Fruit fly (Drosophila melanogaster) whole organism, embryonic: ENCODE data around the gene CG17097.
A peak's percentile ranks its signal among the peaks of the same experiment; 100 is the strongest.

Source experiments
- CG18262 ChIP-seq: fragments of 200-800 bp; optimal IDR thresholded peaks from 3 replicates; lab custom pipeline; 2019; ENCODE audit warnings: missing biosample characterization, mild to moderate bottlenecking, missing genetic modification characterization, moderate library complexity
- CG6813 ChIP-seq: fragments of 200-800 bp; sonication (Bioruptor generic); optimal IDR thresholded peaks from 2 replicates; lab custom pipeline; 2017; ENCODE audit warnings: missing biosample characterization, missing genetic modification characterization, mild to moderate bottlenecking, moderate library complexity, missing genetic modification reagents
- CG7786 ChIP-seq: fragments of 200-800 bp; sonication (Bioruptor generic); optimal IDR thresholded peaks from 2 replicates; lab custom pipeline; 2016; ENCODE audit warnings: missing biosample characterization, missing genetic modification characterization
- CG8924 ChIP-seq: fragments of 200-800 bp; optimal IDR thresholded peaks from 3 replicates; lab custom pipeline; 2019; ENCODE audit warnings: missing biosample characterization, mild to moderate bottlenecking, missing genetic modification characterization, moderate library complexity
- Hmr ChIP-seq: fragments of 200-800 bp; sonication (Bioruptor generic); optimal IDR thresholded peaks from 3 replicates; lab custom pipeline; 2017; ENCODE audit warnings: mild to moderate bottlenecking, missing biosample characterization, missing genetic modification reagents, missing genetic modification characterization
- ci ChIP-seq: fragments of 200-800 bp; sonication (Bioruptor generic); IDR thresholded peaks from 3 replicates; pipeline ENCODE4 v1.3.6; 2022; ENCODE audit warnings: missing biosample characterization, missing genetic modification characterization
- jing ChIP-seq: fragments of 200-800 bp; sonication (Bioruptor generic); optimal IDR thresholded peaks from 2 replicates; lab custom pipeline; 2018; ENCODE audit warnings: missing biosample characterization, mild to moderate bottlenecking, missing genetic modification characterization
- maf-S ChIP-seq: fragments of 200-800 bp; sonication (Bioruptor generic); optimal IDR thresholded peaks from 2 replicates; lab custom pipeline; 2016; ENCODE audit warnings: missing biosample characterization, missing genetic modification characterization
- tio ChIP-seq: fragments of 200-800 bp; sonication (Bioruptor generic); optimal IDR thresholded peaks from 2 replicates; lab custom pipeline; 2017; ENCODE audit warnings: missing biosample characterization, missing genetic modification characterization, inconsistent platforms
- unc-4 ChIP-seq: fragments of 200-800 bp; sonication (Bioruptor generic); IDR thresholded peaks from 2 replicates; pipeline ENCODE4 v1.3.6; 2022; ENCODE audit warnings: missing biosample characterization, missing genetic modification characterization; ENCODE audit not compliant: partially characterized antibody

DNA sequence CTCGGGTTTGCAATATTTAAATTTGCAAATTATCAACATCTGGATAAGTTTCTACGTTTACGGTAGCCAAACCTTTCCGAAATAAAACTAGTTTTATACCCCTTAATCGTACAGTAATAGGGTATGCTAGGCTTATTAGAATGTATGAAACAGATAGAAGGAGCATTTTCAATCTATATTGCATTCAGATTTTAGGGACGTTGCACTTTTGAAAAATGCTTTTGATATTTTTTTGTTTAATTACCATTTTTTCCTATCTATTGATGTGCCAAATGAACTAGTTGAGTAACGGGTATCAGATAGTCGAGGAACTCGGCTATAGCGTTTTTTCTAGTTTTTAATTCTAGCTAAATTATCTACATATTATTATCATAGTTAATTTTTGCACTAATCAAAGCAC is 36.7 kb downstream of the CG17097 start:
- TF ChIP-seq unc-4 (GFP tag; lab: Robert Waterston, UW) (no peak), CG18262 (tag; lab: Kevin White, UChicago) (no peak), CG8924 (no peak), CG6813 (GFP tag; lab: Kevin White, UChicago) (no peak), CG7786 (GFP tag; lab: Kevin White, UChicago) (peak; percentile 10), Hmr (GFP tag; lab: Kevin White, UChicago) (no peak), ci (GFP tag; lab: Robert Waterston, UW) (no peak), maf-S (no peak), jing (GFP tag; lab: Kevin White, UChicago) (no peak), tio (GFP tag; lab: Kevin White, UChicago) (peak; percentile 18)
